Worm (Caenorhabditis elegans) whole organism, early embryonic: Measurements from ENCODE around the gene B0507.6.

Source experiments
- B0310.2 ChIP-seq: sonication (generic microtip); optimal IDR thresholded peaks from 2 replicates; lab custom pipeline; 2016; ENCODE audit warnings: mild to moderate bottlenecking, missing genetic modification characterization, missing compliant biosample characterization
- F13C5.2 ChIP-seq: sonication (generic microtip); optimal IDR thresholded peaks from 2 replicates; lab custom pipeline; 2017; ENCODE audit warnings: mild to moderate bottlenecking, missing genetic modification characterization, inconsistent platforms, missing compliant biosample characterization
- aly-1 ChIP-seq: sonication (generic microtip); optimal IDR thresholded peaks from 2 replicates; lab custom pipeline; 2016; ENCODE audit warnings: missing genetic modification characterization, missing compliant biosample characterization
- ama-1 ChIP-seq: fragments of 150-350 bp; optimal IDR thresholded peaks from 2 replicates; lab custom pipeline; 2014
- ceh-13 ChIP-seq: fragments of 200-800 bp; sonication (Bioruptor generic); optimal IDR thresholded peaks from 2 replicates; lab custom pipeline; 2018; ENCODE audit warnings: mild to moderate bottlenecking, missing genetic modification characterization, missing compliant biosample characterization
- flt-1 ChIP-seq: fragments of 200-800 bp; sonication (Bioruptor generic); IDR thresholded peaks from 2 replicates; pipeline ENCODE4 v1.3.6; 2022; ENCODE audit warnings: missing genetic modification characterization, missing compliant biosample characterization
- hmbx-1 ChIP-seq: sonication (generic microtip); optimal IDR thresholded peaks from 2 replicates; lab custom pipeline; 2016; ENCODE audit warnings: mild to moderate bottlenecking, missing genetic modification characterization, missing compliant biosample characterization
- hmg-4 ChIP-seq: fragments of 200-800 bp; sonication (Bioruptor generic); optimal IDR thresholded peaks from 2 replicates; lab custom pipeline; 2018; ENCODE audit warnings: mild to moderate bottlenecking, missing genetic modification characterization, missing compliant biosample characterization
- hnd-1 ChIP-seq: sonication (generic microtip); optimal IDR thresholded peaks from 2 replicates; lab custom pipeline; 2016; ENCODE audit warnings: missing genetic modification characterization, missing compliant biosample characterization
- pes-1 ChIP-seq: fragments of 200-800 bp; sonication (Bioruptor generic); IDR thresholded peaks from 2 replicates; pipeline ENCODE4 v1.3.6; 2022; ENCODE audit warnings: missing genetic modification reagents, missing genetic modification characterization, missing compliant biosample characterization
- tbx-37 ChIP-seq: fragments of 200-800 bp; sonication (Bioruptor generic); conservative IDR thresholded peaks from 2 replicates; pipeline ENCODE4 v1.3.6; 2022; ENCODE audit warnings: missing genetic modification reagents, missing genetic modification characterization, missing compliant biosample characterization
- tra-4 ChIP-seq: sonication (generic microtip); optimal IDR thresholded peaks from 2 replicates; lab custom pipeline; 2017; ENCODE audit warnings: missing genetic modification characterization, missing compliant biosample characterization

- no peak for TF ChIP-seq hmbx-1
- TF ChIP-seq pes-1 (GFP tag; lab: Robert Waterston, UW): no peak
- no peak for TF ChIP-seq ama-1 (lab: Kevin White, UChicago)
- TF ChIP-seq ceh-13 (GFP tag; lab: Kevin White, UChicago): no peak
- TF ChIP-seq aly-1: no peak
- no peak for TF ChIP-seq hmg-4 (GFP tag; lab: Kevin White, UChicago)
- TF ChIP-seq tbx-37: 0 out of 2 replicates have a peak, but pooled peaks have one; percentile 10
- TF ChIP-seq hnd-1 (tag; lab: Kevin White, UChicago): no peak
- TF ChIP-seq tra-4: no peak
- TF ChIP-seq F13C5.2 (tag; lab: Kevin White, UChicago): no peak
- TF ChIP-seq B0310.2 (tag; lab: Kevin White, UChicago): no peak
- no peak for TF ChIP-seq flt-1 (GFP tag; lab: Robert Waterston, UW)
These were observed 36.2 kb downstream of the B0507.6 start for ce11 chrV:8782112-8782511.
